Worm (Caenorhabditis elegans) whole organism, young adult: ENCODE measurements around the gene oac-29.

ENCODE experiments used
- C06A6.2 ChIP-seq: fragments of 200-800 bp; sonication (Bioruptor generic); conservative IDR thresholded peaks from 2 replicates; pipeline ENCODE4 v1.3.6; 2022; ENCODE audit warnings: missing genetic modification characterization, missing compliant biosample characterization
- F37B4.10 ChIP-seq: fragments of 200-800 bp; sonication (Bioruptor generic); IDR thresholded peaks from 2 replicates; pipeline ENCODE4 v1.3.6; 2022; ENCODE audit warnings: missing genetic modification characterization, missing compliant biosample characterization
- F49E8.2 ChIP-seq: sonication (generic microtip); optimal IDR thresholded peaks from 3 replicates; lab custom pipeline; 2017; ENCODE audit warnings: missing genetic modification characterization, mild to moderate bottlenecking, missing compliant biosample characterization, antibody characterized with exemption, moderate library complexity; ENCODE audit not compliant: insufficient read depth
- F55B11.4 ChIP-seq: sonication (generic microtip); optimal IDR thresholded peaks from 2 replicates; lab custom pipeline; 2016; ENCODE audit warnings: missing compliant biosample characterization, missing genetic modification characterization, borderline replicate concordance; ENCODE audit not compliant: insufficient read depth
- F57C9.4 ChIP-seq: sonication (generic microtip); optimal IDR thresholded peaks from 2 replicates; lab custom pipeline; 2017; ENCODE audit warnings: mild to moderate bottlenecking, missing genetic modification characterization, missing compliant biosample characterization
- K11D2.4 ChIP-seq: fragments of 200-800 bp; sonication (Bioruptor generic); IDR thresholded peaks from 2 replicates; pipeline ENCODE4 v1.3.6; 2022; ENCODE audit warnings: missing genetic modification reagents, missing genetic modification characterization, missing compliant biosample characterization
- ama-1 ChIP-seq, 3 experiments: fragments of 150-350 bp in 1 of 3; sonication (generic microtip) in 2 of 3; optimal IDR thresholded peaks; 2 replicates each; lab custom pipeline; 2014 to 2018; ENCODE audit warnings: missing biosample characterization in 2 of 3, missing genetic modification characterization in 2 of 3, missing genetic modification reagents in 2 of 3
- aptf-3 ChIP-seq: fragments of 200-800 bp; sonication (Bioruptor generic); IDR thresholded peaks from 2 replicates; pipeline ENCODE4 v1.3.6; 2022; ENCODE audit warnings: missing genetic modification characterization, missing compliant biosample characterization
- athp-1 ChIP-seq: sonication (generic microtip); optimal IDR thresholded peaks from 2 replicates; lab custom pipeline; 2017; ENCODE audit warnings: mild to moderate bottlenecking, missing genetic modification characterization, missing compliant biosample characterization
- bed-2 ChIP-seq: fragments of 200-800 bp; sonication (Bioruptor generic); IDR thresholded peaks from 2 replicates; pipeline ENCODE4 v1.3.6; 2022; ENCODE audit warnings: missing genetic modification reagents, missing genetic modification characterization, missing compliant biosample characterization
- cebp-1 ChIP-seq, 2 experiments: fragments of 200-800 bp in 1 of 2; sonication (Bioruptor generic) in 1 of 2; sonication (generic microtip) in 1 of 2; IDR thresholded peaks in 1 of 2; optimal IDR thresholded peaks in 1 of 2; 2 replicates each; pipeline versions ENCODE4 v1.3.6 to Lab custom; 2017 to 2022; ENCODE audit warnings: missing compliant biosample characterization in 2 of 2, missing genetic modification characterization in 2 of 2, mild to moderate bottlenecking in 1 of 2, missing genetic modification reagents in 1 of 2, moderate library complexity in 1 of 2
- ceh-91 ChIP-seq: fragments of 200-800 bp; sonication (Bioruptor generic); IDR thresholded peaks from 2 replicates; pipeline ENCODE4 v1.3.6; 2022; ENCODE audit warnings: missing genetic modification reagents, missing genetic modification characterization, missing compliant biosample characterization
- dox-1 ChIP-seq: fragments of 200-800 bp; sonication (Bioruptor generic); IDR thresholded peaks from 2 replicates; pipeline ENCODE4 v1.3.6; 2022; ENCODE audit warnings: missing genetic modification reagents, missing genetic modification characterization, missing compliant biosample characterization
- dpff-1 ChIP-seq: sonication (generic microtip); optimal IDR thresholded peaks from 2 replicates; lab custom pipeline; 2017; ENCODE audit warnings: mild to moderate bottlenecking, missing genetic modification characterization, missing compliant biosample characterization
- him-1 ChIP-seq: sonication (generic microtip); optimal IDR thresholded peaks from 2 replicates; lab custom pipeline; 2016; ENCODE audit warnings: missing genotype, missing genetic modification reagents, missing genetic modification characterization, missing compliant biosample characterization
- hsf-1 ChIP-seq: fragments of 200-800 bp; sonication (Bioruptor generic); IDR thresholded peaks from 2 replicates; pipeline ENCODE4 v1.3.6; 2022; ENCODE audit warnings: missing genetic modification reagents, missing genetic modification characterization, missing compliant biosample characterization
- lin-40 ChIP-seq: sonication (generic microtip); optimal IDR thresholded peaks from 2 replicates; lab custom pipeline; 2016; ENCODE audit warnings: missing genetic modification characterization, mild to moderate bottlenecking, missing compliant biosample characterization, missing genotype, missing genetic modification reagents
- lin-54 ChIP-seq: fragments of 200-800 bp; sonication (Bioruptor generic); optimal IDR thresholded peaks from 2 replicates; lab custom pipeline; 2018; ENCODE audit warnings: mild to moderate bottlenecking, missing genetic modification characterization, missing compliant biosample characterization
- lir-1 ChIP-seq: fragments of 200-800 bp; sonication (Bioruptor generic); conservative IDR thresholded peaks from 2 replicates; pipeline ENCODE4 v1.3.6; 2022; ENCODE audit warnings: missing genetic modification reagents, missing genetic modification characterization, missing compliant biosample characterization
- mes-4 ChIP-seq: sonication (generic microtip); optimal IDR thresholded peaks from 2 replicates; lab custom pipeline; 2016; ENCODE audit warnings: missing genotype, missing genetic modification characterization, missing compliant biosample characterization
- mxl-1 ChIP-seq: sonication (generic microtip); optimal IDR thresholded peaks from 2 replicates; lab custom pipeline; 2016; ENCODE audit warnings: missing genetic modification characterization, missing compliant biosample characterization
- nfya-2 ChIP-seq: fragments of 200-800 bp; sonication (Bioruptor generic); IDR thresholded peaks from 2 replicates; pipeline ENCODE4 v1.3.6; 2022; ENCODE audit warnings: missing genetic modification reagents, missing genetic modification characterization, missing compliant biosample characterization
- nhr-27 ChIP-seq: fragments of 200-800 bp; sonication (Bioruptor generic); optimal IDR thresholded peaks from 2 replicates; lab custom pipeline; 2018; ENCODE audit warnings: mild to moderate bottlenecking, missing genetic modification characterization, moderate library complexity, missing compliant biosample characterization
- rcor-1 ChIP-seq: fragments of 200-800 bp; sonication (Bioruptor generic); IDR thresholded peaks from 2 replicates; pipeline ENCODE4 v1.3.6; 2022; ENCODE audit warnings: missing genetic modification reagents, missing genetic modification characterization, missing compliant biosample characterization
- sdz-38 ChIP-seq: sonication (generic microtip); optimal IDR thresholded peaks from 2 replicates; lab custom pipeline; 2016; ENCODE audit warnings: missing genotype, missing genetic modification characterization, missing compliant biosample characterization
- snpc-1.1 ChIP-seq: sonication (generic microtip); optimal IDR thresholded peaks from 2 replicates; lab custom pipeline; 2017; ENCODE audit warnings: missing genetic modification characterization, mild to moderate bottlenecking, missing compliant biosample characterization, antibody characterized with exemption, moderate library complexity, missing genotype, missing genetic modification reagents; ENCODE audit not compliant: insufficient read depth
- somi-1 ChIP-seq: fragments of 200-800 bp; sonication (Bioruptor generic); optimal IDR thresholded peaks from 2 replicates; lab custom pipeline; 2018; ENCODE audit warnings: mild to moderate bottlenecking, missing genetic modification characterization, missing compliant biosample characterization
- sptf-2 ChIP-seq: fragments of 200-800 bp; sonication (Bioruptor generic); optimal IDR thresholded peaks from 2 replicates; lab custom pipeline; 2018; ENCODE audit warnings: mild to moderate bottlenecking, missing genetic modification characterization, missing compliant biosample characterization
- unc-130 ChIP-seq: sonication (generic microtip); optimal IDR thresholded peaks from 2 replicates; lab custom pipeline; 2016; ENCODE audit warnings: missing genetic modification reagents, missing genetic modification characterization, missing compliant biosample characterization
- xnd-1 ChIP-seq: sonication (generic microtip); optimal IDR thresholded peaks from 2 replicates; lab custom pipeline; 2016; ENCODE audit warnings: missing genotype, missing genetic modification reagents, missing genetic modification characterization, missing compliant biosample characterization
- zfh-2 ChIP-seq: fragments of 200-800 bp; sonication (Bioruptor generic); conservative IDR thresholded peaks from 2 replicates; pipeline ENCODE4 v1.3.6; 2022; ENCODE audit warnings: missing genetic modification reagents, missing genetic modification characterization, missing compliant biosample characterization
- ztf-22 ChIP-seq: fragments of 200-800 bp; sonication (Bioruptor generic); optimal IDR thresholded peaks from 2 replicates; lab custom pipeline; 2018; ENCODE audit warnings: mild to moderate bottlenecking, missing genetic modification characterization, moderate library complexity, missing compliant biosample characterization
- ztf-3 ChIP-seq: fragments of 200-800 bp; sonication (Bioruptor generic); optimal IDR thresholded peaks from 2 replicates; lab custom pipeline; 2018; ENCODE audit warnings: mild to moderate bottlenecking, missing genetic modification characterization, missing compliant biosample characterization

The oac-29 gene

ce11 chrV:8601420-8601819, 34.1 kb downstream of the oac-29 start, which contains the start of gene F41E6.8:
TSS of gene F41E6.8 (minus strand) at chrV:8601520.
- no peak for TF ChIP-seq mes-4 (tag; lab: Kevin White, UChicago)
- TF ChIP-seq aptf-3 (GFP tag; lab: Robert Waterston, UW): no peak
- TF ChIP-seq unc-130 (GFP tag; lab: Kevin White, UChicago): no peak
- TF ChIP-seq athp-1 (tag; lab: Kevin White, UChicago): no peak
- TF ChIP-seq ztf-22 (GFP tag; lab: Kevin White, UChicago): no peak
- TF ChIP-seq lin-40: no peak
- no peak for TF ChIP-seq somi-1
- TF ChIP-seq xnd-1: no peak
- no peak for TF ChIP-seq nfya-2 (GFP tag; lab: Robert Waterston, UW)
- TF ChIP-seq ceh-91: no peak
- no peak for TF ChIP-seq him-1 (tag; lab: Kevin White, UChicago)
- TF ChIP-seq ztf-3 (GFP tag; lab: Kevin White, UChicago): no peak
- no peak for TF ChIP-seq bed-2 (GFP tag; lab: Robert Waterston, UW)
- no peak for TF ChIP-seq ama-1 (optimal IDR thresholded peaks at IDR 0.05; lab: Kevin White, UChicago)
- TF ChIP-seq ama-1 (GFP tag; optimal IDR thresholded peaks at IDR 0.05; lab: Kevin White, UChicago): no peak
- TF ChIP-seq lin-54 (GFP tag; lab: Kevin White, UChicago): no peak
- no peak for TF ChIP-seq K11D2.4
- TF ChIP-seq dox-1 (GFP tag; lab: Robert Waterston, UW): no peak
- no peak for TF ChIP-seq snpc-1.1 (tag; lab: Kevin White, UChicago)
- TF ChIP-seq C06A6.2 (GFP tag; lab: Robert Waterston, UW): no peak

- TF ChIP-seq F37B4.10 (no peak), dpff-1 (tag; lab: Kevin White, UChicago) (no peak), sptf-2 (GFP tag; lab: Kevin White, UChicago) (no peak), F49E8.2 (tag; lab: Kevin White, UChicago) (no peak), zfh-2 (GFP tag; lab: Robert Waterston, UW) (no peak), ceh-91 (no peak), sdz-38 (tag; lab: Kevin White, UChicago) (no peak), F55B11.4 (no peak), F57C9.4 (no peak), aptf-3 (GFP tag; lab: Robert Waterston, UW) (no peak), hsf-1 (GFP tag; lab: Robert Waterston, UW) (no peak), lir-1 (GFP tag; lab: Robert Waterston, UW) (no peak), cebp-1 (GFP tag; IDR thresholded peaks at IDR 0.05; lab: Robert Waterston, UW) (no peak), cebp-1 (tag; optimal IDR thresholded peaks at IDR 0.05; lab: Kevin White, UChicago) (no peak), nhr-27 (tag; lab: Kevin White, UChicago) (no peak), mxl-1 (tag; lab: Kevin White, UChicago) (no peak)
Measured at ce11 chrV:8599957-8600356, 35.5 kb downstream of the oac-29 start.

ce11 chrV:8599192-8599591, 36.3 kb downstream of the oac-29 start, which contains the start of gene F41E6.7:
TSS of gene F41E6.7 (minus strand) at chrV:8599292.
- TF ChIP-seq cebp-1 (GFP tag; IDR thresholded peaks at IDR 0.05; lab: Robert Waterston, UW) (no peak), cebp-1 (tag; optimal IDR thresholded peaks at IDR 0.05; lab: Kevin White, UChicago) (no peak), rcor-1 (GFP tag; lab: Robert Waterston, UW) (no peak), lin-40 (no peak)
- TF ChIP-seq, all 124 proteins: peak for 0
